Worm (Caenorhabditis elegans): ENCODE results near the gene ets-6.

ets-6 gene

ce11 chrV:7551821-7552220 is 28.5 kb downstream of the ets-6 start, which contains the start of gene F19F10.3:
TSS of gene F19F10.3 (plus strand) at chrV:7552121.
- no peak for TF ChIP-seq lin-39 (tag; optimal IDR thresholded peaks at IDR 0.05)
- no peak for TF ChIP-seq nhr-76 (tag; optimal IDR thresholded peaks at IDR 0.05)
- TF ChIP-seq nhr-11 (tag; optimal IDR thresholded peaks at IDR 0.05): no peak
- no peak for TF ChIP-seq elt-2 (tag; optimal IDR thresholded peaks at IDR 0.05)
- no peak for TF ChIP-seq sea-2 (GFP tag; optimal IDR thresholded peaks at IDR 0.05)
- no peak for TF ChIP-seq ZK546.5 (tag; optimal IDR thresholded peaks at IDR 0.05)
- TF ChIP-seq fkh-10 (GFP tag; optimal IDR thresholded peaks at IDR 0.05): no peak
- TF ChIP-seq nhr-43 (tag; optimal IDR thresholded peaks at IDR 0.05; ENCODE audit: poor library complexity, severe bottlenecking): no peak
- no peak for TF ChIP-seq ceh-28 (tag; optimal IDR thresholded peaks at IDR 0.05)
- no peak for TF ChIP-seq elt-3 (tag; optimal IDR thresholded peaks at IDR 0.05)
- no peak for TF ChIP-seq fos-1 (tag; optimal IDR thresholded peaks at IDR 0.05)
- no peak for TF ChIP-seq tbx-2 (tag; optimal IDR thresholded peaks at IDR 0.05)
- no peak for TF ChIP-seq jun-1 (tag; optimal IDR thresholded peaks at IDR 0.05)

- TF ChIP-seq nhr-25 (tag; optimal IDR thresholded peaks at IDR 0.05): peak; percentile 2
These were observed 31.8 kb downstream of the ets-6 start for ce11 chrV:7548499-7548898.

ce11 chrV:7548017-7548416 is 32.3 kb downstream of the ets-6 start:
- peak; percentile 76 for TF ChIP-seq pqm-1 (tag; optimal IDR thresholded peaks at IDR 0.05)
- peak; percentile 24 for TF ChIP-seq pha-4 (tag; optimal IDR thresholded peaks at IDR 0.05)
- no peak for TF ChIP-seq nhr-77 (tag; optimal IDR thresholded peaks at IDR 0.05)
- TF ChIP-seq elt-2 (tag; optimal IDR thresholded peaks at IDR 0.05): peak; percentile 77

- TF ChIP-seq nhr-25 (tag; optimal IDR thresholded peaks at IDR 0.05) (no peak), ceh-28 (tag; optimal IDR thresholded peaks at IDR 0.05) (no peak), ZK546.5 (tag; optimal IDR thresholded peaks at IDR 0.05) (no peak), nhr-28 (tag; optimal IDR thresholded peaks at IDR 0.05) (no peak), pha-4 (tag; optimal IDR thresholded peaks at IDR 0.05) (no peak), fos-1 (tag; optimal IDR thresholded peaks at IDR 0.05) (no peak), nhr-43 (tag; optimal IDR thresholded peaks at IDR 0.05; ENCODE audit: poor library complexity, severe bottlenecking) (no peak)
These were observed 32.9 kb downstream of the ets-6 start, which contains the start of gene ftn-1 for ce11 chrV:7547479-7547878. TSS of gene ftn-1 (minus strand) at chrV:7547579.

DNA sequence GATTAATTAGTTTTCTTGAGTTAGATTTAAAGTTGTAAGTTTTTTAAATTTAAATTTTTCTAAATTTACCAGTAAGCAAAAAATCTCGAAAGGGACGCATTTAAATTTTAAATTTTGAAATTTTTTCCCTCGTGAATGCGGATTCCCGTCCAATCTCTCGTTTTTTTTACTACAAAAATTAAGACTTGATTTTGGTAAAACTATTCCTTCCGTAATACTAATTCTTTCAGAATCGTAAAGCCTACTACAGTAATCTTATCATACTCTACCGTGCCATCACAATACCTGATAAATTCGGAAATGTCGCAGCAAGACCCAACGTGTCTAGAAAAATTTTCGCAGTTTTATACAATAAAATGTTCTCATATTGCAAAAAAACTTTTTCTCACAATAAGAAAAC is 35.2 kb downstream of the ets-6 start, which contains the start of the genes C54F6.19 and nhx-3:
Gene C54F6.19, plus strand, starts transcription at position 301 of the 400 bp plus-strand sequence.
Gene nhx-3, minus strand, starts transcription at position 337 of the 400 bp plus-strand sequence.
- TF ChIP-seq daf-12 (tag; optimal IDR thresholded peaks at IDR 0.05): no peak
- TF ChIP-seq elt-3 (tag; optimal IDR thresholded peaks at IDR 0.05): no peak
- no peak for TF ChIP-seq nfya-1 (tag; optimal IDR thresholded peaks at IDR 0.05; ENCODE audit: insufficient read depth)
- TF ChIP-seq ama-1 (optimal IDR thresholded peaks at IDR 0.05): no peak
- no peak for TF ChIP-seq nhr-12 (tag; optimal IDR thresholded peaks at IDR 0.05)
- TF ChIP-seq pqm-1 (tag; optimal IDR thresholded peaks at IDR 0.05): no peak
- TF ChIP-seq nhr-23 (tag; optimal IDR thresholded peaks at IDR 0.05): no peak
- no peak for TF ChIP-seq ceh-16 (tag; optimal IDR thresholded peaks at IDR 0.05)
- TF ChIP-seq pha-4 (tag; optimal IDR thresholded peaks at IDR 0.05): no peak
- no peak for TF ChIP-seq skn-1 (tag; optimal IDR thresholded peaks at IDR 0.05)
- no peak for TF ChIP-seq zag-1 (tag; optimal IDR thresholded peaks at IDR 0.05)
- TF ChIP-seq snpc-4 (tag; optimal IDR thresholded peaks at IDR 0.05): no peak
- no peak for TF ChIP-seq lin-15B (tag; optimal IDR thresholded peaks at IDR 0.05)
- no peak for TF ChIP-seq mdl-1 (tag; optimal IDR thresholded peaks at IDR 0.05)
- TF ChIP-seq unc-39 (tag; optimal IDR thresholded peaks at IDR 0.05): no peak

DNA sequence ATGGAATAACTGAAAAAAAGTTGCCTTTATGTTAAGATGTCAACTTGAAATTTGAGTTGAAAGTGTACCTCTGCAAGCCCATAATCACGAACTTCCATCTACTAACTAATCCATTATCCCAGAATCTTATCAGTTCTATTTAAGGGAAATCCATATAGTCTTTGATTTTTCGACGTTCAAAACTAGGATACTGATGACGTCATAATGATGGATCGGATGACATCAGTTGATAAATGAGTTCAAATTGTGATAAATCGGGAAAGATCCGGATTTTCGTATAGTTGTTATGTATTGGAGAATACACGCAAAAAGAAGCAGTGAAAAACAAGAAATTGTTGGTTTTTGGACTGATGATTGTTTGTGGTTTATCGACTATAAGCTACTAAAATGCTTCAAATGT is 36.6 kb downstream of the ets-6 start:
- TF ChIP-seq nhr-23 (tag; optimal IDR thresholded peaks at IDR 0.05) (peak; percentile 91), mdl-1 (tag; optimal IDR thresholded peaks at IDR 0.05) (no peak), snpc-4 (tag; optimal IDR thresholded peaks at IDR 0.05) (no peak), nhr-43 (tag; optimal IDR thresholded peaks at IDR 0.05; ENCODE audit: poor library complexity, severe bottlenecking) (peak; percentile 90)

- TF ChIP-seq fos-1 (tag; optimal IDR thresholded peaks at IDR 0.05) (no peak), nhr-28 (tag; optimal IDR thresholded peaks at IDR 0.05) (no peak), unc-39 (tag; optimal IDR thresholded peaks at IDR 0.05) (no peak), daf-12 (tag; optimal IDR thresholded peaks at IDR 0.05) (no peak), ceh-82 (tag; optimal IDR thresholded peaks at IDR 0.05) (no peak), fkh-2 (tag; optimal IDR thresholded peaks at IDR 0.05) (no peak), R02D3.7 (tag; optimal IDR thresholded peaks at IDR 0.05) (no peak), elt-1 (tag; optimal IDR thresholded peaks at IDR 0.05) (no peak), ama-1 (optimal IDR thresholded peaks at IDR 0.05) (no peak), sea-2 (GFP tag; optimal IDR thresholded peaks at IDR 0.05) (no peak), nhr-25 (tag; optimal IDR thresholded peaks at IDR 0.05) (no peak), fkh-10 (GFP tag; optimal IDR thresholded peaks at IDR 0.05) (no peak), ceh-28 (tag; optimal IDR thresholded peaks at IDR 0.05) (no peak), ceh-16 (tag; optimal IDR thresholded peaks at IDR 0.05) (no peak), nhr-77 (tag; optimal IDR thresholded peaks at IDR 0.05) (no peak), nhr-23 (tag; optimal IDR thresholded peaks at IDR 0.05) (no peak)
These were observed 41.3 kb downstream of the ets-6 start, which contains the start of gene srh-268 for ce11 chrV:7539015-7539414. TSS of gene srh-268 (plus strand) at chrV:7539315.

All from whole organism, L3 larva.